Worm (Caenorhabditis elegans) whole organism, L1 larva: ENCODE results near the gene ugt-16.

Experiments
- C04F5.9 ChIP-seq: sonication (generic microtip); optimal IDR thresholded peaks from 2 replicates; lab custom pipeline; 2016; ENCODE audit warnings: missing genetic modification characterization, missing compliant biosample characterization
- C16A3.4 ChIP-seq: fragments of 150-350 bp; optimal IDR thresholded peaks from 2 replicates; lab custom pipeline; 2014; ENCODE audit warnings: missing biosample characterization, missing genetic modification characterization
- C34B4.2 ChIP-seq: sonication (generic microtip); optimal IDR thresholded peaks from 2 replicates; lab custom pipeline; 2017; ENCODE audit warnings: mild to moderate bottlenecking, missing genetic modification characterization, missing compliant biosample characterization
- F16B12.6 ChIP-seq: fragments of 150-350 bp; optimal IDR thresholded peaks from 2 replicates; lab custom pipeline; 2014; ENCODE audit warnings: missing biosample characterization, missing genetic modification characterization
- Y116A8C.19 ChIP-seq: sonication (generic microtip); optimal IDR thresholded peaks from 2 replicates; lab custom pipeline; 2016; ENCODE audit warnings: missing compliant biosample characterization, missing genetic modification characterization, borderline replicate concordance
- aha-1 ChIP-seq: fragments of 150-350 bp; optimal IDR thresholded peaks from 2 replicates; lab custom pipeline; 2014; ENCODE audit warnings: missing biosample characterization, missing genetic modification characterization
- aly-2 ChIP-seq: fragments of 150-350 bp; optimal IDR thresholded peaks from 2 replicates; lab custom pipeline; 2014; ENCODE audit warnings: missing biosample characterization, missing genetic modification characterization
- ama-1 ChIP-seq: fragments of 150-350 bp; optimal IDR thresholded peaks from 2 replicates; lab custom pipeline; 2014
- blmp-1 ChIP-seq: fragments of 150-350 bp; optimal IDR thresholded peaks from 2 replicates; lab custom pipeline; 2014; ENCODE audit warnings: missing biosample characterization, missing genetic modification characterization
- ceh-8 ChIP-seq: fragments of 200-800 bp; sonication (Bioruptor generic); optimal IDR thresholded peaks from 2 replicates; lab custom pipeline; 2018; ENCODE audit warnings: mild to moderate bottlenecking, missing genetic modification characterization, moderate library complexity, missing compliant biosample characterization
- ceh-88 ChIP-seq: fragments of 200-800 bp; sonication (Bioruptor generic); IDR thresholded peaks from 2 replicates; pipeline ENCODE4 v1.3.6; 2022; ENCODE audit warnings: missing genetic modification characterization, missing compliant biosample characterization
- ceh-90 ChIP-seq: sonication (generic microtip); optimal IDR thresholded peaks from 2 replicates; lab custom pipeline; 2016; ENCODE audit warnings: missing genetic modification characterization, missing compliant biosample characterization
- ces-1 ChIP-seq: fragments of 150-350 bp; optimal IDR thresholded peaks from 2 replicates; lab custom pipeline; 2014; ENCODE audit warnings: missing biosample characterization, missing genetic modification reagents, missing genetic modification characterization
- dpl-1 ChIP-seq, 3 experiments: fragments of 150-350 bp in 2 of 3; sonication (generic microtip) in 1 of 3; optimal IDR thresholded peaks; 2 replicates each; lab custom pipeline; 2014 to 2017; ENCODE audit warnings: missing biosample characterization in 3 of 3, missing genetic modification characterization in 3 of 3, missing genetic modification reagents in 3 of 3
- egl-13 ChIP-seq: sonication (generic microtip); optimal IDR thresholded peaks from 2 replicates; lab custom pipeline; 2016; ENCODE audit warnings: missing genotype, missing genetic modification reagents, missing genetic modification characterization, missing compliant biosample characterization
- egl-27 ChIP-seq, 2 experiments: fragments of 150-350 bp in 1 of 2; sonication (generic microtip); optimal IDR thresholded peaks; 3 replicates each; lab custom pipeline; 2017 to 2018; ENCODE audit warnings: missing biosample characterization in 2 of 2, missing genetic modification characterization in 2 of 2, missing genetic modification reagents in 2 of 2
- fkh-4 ChIP-seq: sonication (generic microtip); optimal IDR thresholded peaks from 2 replicates; lab custom pipeline; 2016; ENCODE audit warnings: missing compliant biosample characterization, missing genetic modification characterization, borderline replicate concordance
- hlh-4 ChIP-seq: sonication (generic microtip); optimal IDR thresholded peaks from 2 replicates; lab custom pipeline; 2016; ENCODE audit warnings: mild to moderate bottlenecking, missing genetic modification characterization, missing compliant biosample characterization
- lin-15B ChIP-seq: fragments of 150-350 bp; sonication (generic microtip); optimal IDR thresholded peaks from 3 replicates; lab custom pipeline; 2014; ENCODE audit warnings: missing biosample characterization, missing genetic modification characterization
- lin-35 ChIP-seq, 2 experiments: fragments of 150-350 bp; optimal IDR thresholded peaks; 2 replicates each; lab custom pipeline; 2014; ENCODE audit warnings: missing biosample characterization in 2 of 2, missing genetic modification characterization in 2 of 2, missing genetic modification reagents in 2 of 2
- lir-3 ChIP-seq: sonication (generic microtip); optimal IDR thresholded peaks from 2 replicates; lab custom pipeline; 2016; ENCODE audit warnings: mild to moderate bottlenecking, missing genetic modification characterization, moderate library complexity, missing compliant biosample characterization; ENCODE audit not compliant: poor library complexity
- lsy-2 ChIP-seq, 2 experiments: fragments of 150-350 bp; optimal IDR thresholded peaks; 2 replicates each; lab custom pipeline; 2014; ENCODE audit warnings: missing biosample characterization in 2 of 2, missing genetic modification characterization in 2 of 2
- mab-9 ChIP-seq: fragments of 200-800 bp; sonication (Bioruptor generic); IDR thresholded peaks from 2 replicates; pipeline ENCODE4 v1.3.6; 2022; ENCODE audit warnings: missing genetic modification reagents, missing genetic modification characterization, missing compliant biosample characterization
- mdl-1 ChIP-seq, 2 experiments: fragments of 150-350 bp; optimal IDR thresholded peaks; 2 replicates each; lab custom pipeline; 2014 to 2017; ENCODE audit warnings: missing biosample characterization in 2 of 2, missing genetic modification characterization in 2 of 2, inconsistent platforms in 1 of 2
- mep-1 ChIP-seq: fragments of 150-350 bp; optimal IDR thresholded peaks from 2 replicates; lab custom pipeline; 2014; ENCODE audit warnings: missing biosample characterization, missing genetic modification characterization
- nhr-11 ChIP-seq: fragments of 150-350 bp; optimal IDR thresholded peaks from 2 replicates; lab custom pipeline; 2014; ENCODE audit warnings: missing biosample characterization, missing genetic modification characterization
- nhr-19 ChIP-seq: fragments of 200-800 bp; sonication (Bioruptor generic); conservative IDR thresholded peaks from 2 replicates; pipeline ENCODE4 v1.3.6; 2022; ENCODE audit warnings: missing genetic modification characterization, missing compliant biosample characterization
- nhr-20 ChIP-seq: sonication (generic microtip); optimal IDR thresholded peaks from 2 replicates; lab custom pipeline; 2016; ENCODE audit warnings: mild to moderate bottlenecking, missing genetic modification characterization, missing compliant biosample characterization
- nhr-237 ChIP-seq: fragments of 150-350 bp; optimal IDR thresholded peaks from 2 replicates; lab custom pipeline; 2014; ENCODE audit warnings: missing biosample characterization, missing genetic modification characterization
- nhr-71 ChIP-seq: sonication (generic microtip); optimal IDR thresholded peaks from 2 replicates; lab custom pipeline; 2016; ENCODE audit warnings: mild to moderate bottlenecking, missing genetic modification characterization, moderate library complexity, missing compliant biosample characterization
- nhr-76 ChIP-seq: sonication (generic microtip); optimal IDR thresholded peaks from 2 replicates; lab custom pipeline; 2017; ENCODE audit warnings: missing biosample characterization, missing genetic modification characterization
- nhr-90 ChIP-seq: sonication (generic microtip); optimal IDR thresholded peaks from 2 replicates; lab custom pipeline; 2016; ENCODE audit warnings: mild to moderate bottlenecking, missing genetic modification characterization, missing compliant biosample characterization; ENCODE audit not compliant: poor library complexity
- pag-3 ChIP-seq: sonication (generic microtip); optimal IDR thresholded peaks from 2 replicates; lab custom pipeline; 2017; ENCODE audit warnings: missing genetic modification characterization, mild to moderate bottlenecking, missing compliant biosample characterization, antibody characterized with exemption, borderline replicate concordance; ENCODE audit not compliant: insufficient read depth
- pax-3 ChIP-seq: fragments of 200-800 bp; sonication (Bioruptor generic); optimal IDR thresholded peaks from 2 replicates; lab custom pipeline; 2018; ENCODE audit warnings: mild to moderate bottlenecking, missing genetic modification characterization, moderate library complexity, missing compliant biosample characterization
- rnt-1 ChIP-seq: sonication (generic microtip); optimal IDR thresholded peaks from 2 replicates; lab custom pipeline; 2016; ENCODE audit warnings: mild to moderate bottlenecking, missing genetic modification characterization, moderate library complexity, missing compliant biosample characterization
- skn-1 ChIP-seq: fragments of 150-350 bp; optimal IDR thresholded peaks from 2 replicates; lab custom pipeline; 2014; ENCODE audit warnings: missing biosample characterization, missing genetic modification characterization
- sox-4 ChIP-seq: sonication (generic microtip); optimal IDR thresholded peaks from 2 replicates; lab custom pipeline; 2016; ENCODE audit warnings: missing genetic modification characterization, missing compliant biosample characterization
- swsn-7 ChIP-seq: sonication (generic microtip); optimal IDR thresholded peaks from 2 replicates; lab custom pipeline; 2016; ENCODE audit warnings: missing genetic modification characterization, missing compliant biosample characterization
- tlp-1 ChIP-seq: fragments of 150-350 bp; optimal IDR thresholded peaks from 2 replicates; lab custom pipeline; 2014; ENCODE audit warnings: missing biosample characterization, missing genetic modification characterization
- unc-130 ChIP-seq: fragments of 150-350 bp; optimal IDR thresholded peaks from 2 replicates; lab custom pipeline; 2017; ENCODE audit warnings: missing biosample characterization, missing genetic modification characterization, inconsistent platforms
- unc-62 ChIP-seq: fragments of 150-350 bp; optimal IDR thresholded peaks from 2 replicates; lab custom pipeline; 2014; ENCODE audit warnings: missing biosample characterization, missing genetic modification reagents, missing genetic modification characterization
- vab-15 ChIP-seq: sonication (generic microtip); optimal IDR thresholded peaks from 2 replicates; lab custom pipeline; 2017; ENCODE audit warnings: missing genotype, mild to moderate bottlenecking, missing genetic modification characterization, missing compliant biosample characterization
- zag-1 ChIP-seq: fragments of 150-350 bp; optimal IDR thresholded peaks from 2 replicates; lab custom pipeline; 2014; ENCODE audit warnings: missing biosample characterization, missing genetic modification characterization
- ztf-11 ChIP-seq, 2 experiments: sonication (generic microtip); optimal IDR thresholded peaks; 2 replicates each; lab custom pipeline; 2016 to 2017; ENCODE audit warnings: missing genetic modification characterization in 2 of 2, missing biosample characterization in 1 of 2, missing compliant biosample characterization in 1 of 2
- ztf-4 ChIP-seq: fragments of 150-350 bp; optimal IDR thresholded peaks from 2 replicates; lab custom pipeline; 2014; ENCODE audit warnings: missing biosample characterization, missing genetic modification characterization

ugt-16 gene

ce11 chrV:12814481-12814882 is 10.3 kb upstream of the ugt-16 start (continued):
- peak; percentile 44 for TF ChIP-seq skn-1 (tag; lab: Kevin White, UChicago)
- no peak for TF ChIP-seq Y116A8C.19 (tag; lab: Kevin White, UChicago)
- TF ChIP-seq mep-1 (tag; lab: Kevin White, UChicago): peak; percentile 0
- no peak for TF ChIP-seq ceh-8 (GFP tag; lab: Kevin White, UChicago)
- TF ChIP-seq nhr-20: peak; percentile 52
- TF ChIP-seq rnt-1 (tag; lab: Kevin White, UChicago): peak; percentile 76
- TF ChIP-seq unc-62 (GFP tag; lab: Kevin White, UChicago): no peak
- TF ChIP-seq C34B4.2 (tag; lab: Kevin White, UChicago): no peak
- no peak for TF ChIP-seq fkh-4 (tag; lab: Kevin White, UChicago)
- peak; percentile 51 to 75 for TF ChIP-seq lsy-2 (tag; optimal IDR thresholded peaks at IDR 0.05; lab: Kevin White, UChicago)
- peak in 1 of 2 experiments; percentile 77 for TF ChIP-seq mdl-1 (tag; optimal IDR thresholded peaks at IDR 0.05; lab: Kevin White, UChicago)
- peak; percentile 90 for TF ChIP-seq pax-3 (tag; lab: Kevin White, UChicago)
- no peak for TF ChIP-seq vab-15
- TF ChIP-seq ztf-4 (tag; lab: Kevin White, UChicago): peak; percentile 38
- peak; percentile 26 for TF ChIP-seq unc-130
- peak; percentile 48; the same call in 1 of the 2 replicates for TF ChIP-seq mab-9
- TF ChIP-seq sox-4 (tag; lab: Kevin White, UChicago): peak; percentile 19
- peak; percentile 70 for TF ChIP-seq swsn-7 (tag; lab: Kevin White, UChicago)
- no peak for TF ChIP-seq nhr-237
- TF ChIP-seq nhr-11 (tag; lab: Kevin White, UChicago): peak; percentile 9
- peak in 1 of 2 experiments; percentile 42 for TF ChIP-seq ztf-11 (tag; optimal IDR thresholded peaks at IDR 0.05; lab: Kevin White, UChicago)
- no peak for TF ChIP-seq aha-1 (tag; lab: Kevin White, UChicago)
- TF ChIP-seq nhr-76 (tag; lab: Kevin White, UChicago): no peak
- no peak for TF ChIP-seq ces-1 (GFP tag; lab: Kevin White, UChicago)
- TF ChIP-seq lir-3 (tag; lab: Kevin White, UChicago): peak; percentile 25
- no peak for TF ChIP-seq ama-1
- TF ChIP-seq egl-13 (tag; lab: Kevin White, UChicago): peak; percentile 37
- peak; percentile 18 for TF ChIP-seq lin-15B
- peak; percentile 87 for TF ChIP-seq nhr-71 (tag; lab: Kevin White, UChicago)
- no peak for TF ChIP-seq blmp-1 (tag; lab: Kevin White, UChicago)
- no peak for TF ChIP-seq ceh-88 (GFP tag; lab: Robert Waterston, UW)
- TF ChIP-seq aly-2 (tag; lab: Kevin White, UChicago): no peak
- TF ChIP-seq zag-1: no peak
- TF ChIP-seq ceh-90: no peak
- TF ChIP-seq tlp-1 (tag; lab: Kevin White, UChicago): no peak
- TF ChIP-seq nhr-90: no peak
- TF ChIP-seq hlh-4: no peak
- TF ChIP-seq C04F5.9 (tag; lab: Kevin White, UChicago): no peak
- peak; percentile 15 to 42 (median 40) for TF ChIP-seq dpl-1 (GFP tag; optimal IDR thresholded peaks at IDR 0.05; lab: Kevin White, UChicago)
- peak; percentile 65 for TF ChIP-seq nhr-19
- no peak for TF ChIP-seq pag-3 (tag; lab: Kevin White, UChicago)
- no peak for TF ChIP-seq egl-27 (tag; optimal IDR thresholded peaks at IDR 0.05; lab: Kevin White, UChicago)
- peak; percentile 27 for TF ChIP-seq F16B12.6
- TF ChIP-seq, all 84 proteins: peak for 42

ce11 chrV:12815386-12815785 is 9.4 kb upstream of the ugt-16 start:
- TF ChIP-seq lin-35 (GFP tag; optimal IDR thresholded peaks at IDR 0.05; lab: Kevin White, UChicago) (peak in 1 of 2 experiments; percentile 2), rnt-1 (tag; lab: Kevin White, UChicago) (no peak), C16A3.4 (peak; percentile 22), fkh-4 (tag; lab: Kevin White, UChicago) (no peak)
- TF ChIP-seq, all 84 proteins: peak for 2
